Fruit fly (Drosophila melanogaster): ENCODE data around the gene CG6729.

DNA sequence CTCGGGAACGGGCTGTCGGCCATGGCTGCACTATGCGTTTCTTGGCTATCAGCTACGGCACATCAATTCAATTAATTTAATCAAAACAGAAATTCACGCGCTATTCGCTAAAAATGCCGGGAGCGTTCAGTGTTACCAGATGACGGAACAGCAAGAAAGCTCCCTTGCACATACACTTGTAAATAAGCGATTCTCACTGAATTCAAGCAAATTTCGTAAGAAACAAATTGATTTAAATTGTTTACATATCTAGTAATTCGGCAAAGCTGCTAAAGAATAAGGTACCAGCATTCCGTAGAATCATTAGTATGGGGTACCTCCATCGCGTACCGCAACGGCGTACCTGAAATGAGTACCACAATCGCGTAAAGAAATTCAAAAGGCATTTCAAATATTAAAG, 7.8 kb downstream of the CG6729 start, which contains the start of gene Nup107:
- no peak for TF ChIP-seq gl (tag; optimal IDR thresholded peaks at IDR 0.05)
- TF ChIP-seq CG32121 (GFP tag; IDR thresholded peaks at IDR 0.05), result no peak
- TF ChIP-seq D1 (tag; optimal IDR thresholded peaks at IDR 0.05), result no peak
- 0 out of 3 replicates have a peak, but pooled peaks have one; percentile 16 for TF ChIP-seq CG4496 (GFP tag; IDR thresholded peaks at IDR 0.05)
